Worm (Caenorhabditis elegans): ENCODE results near the gene nlp-51.

- TF ChIP-seq ama-1 (optimal IDR thresholded peaks at IDR 0.05): no peak
- TF ChIP-seq pag-3 (tag; optimal IDR thresholded peaks at IDR 0.05; ENCODE audit: borderline replicate concordance): no peak
- no peak for TF ChIP-seq hlh-30 (tag; optimal IDR thresholded peaks at IDR 0.05; ENCODE audit: insufficient read depth)
- TF ChIP-seq hlh-6 (tag; optimal IDR thresholded peaks at IDR 0.05): no peak
- no peak for TF ChIP-seq pat-9 (tag; optimal IDR thresholded peaks at IDR 0.05)
- TF ChIP-seq unc-3 (GFP tag; conservative IDR thresholded peaks at IDR 0.05): no peak
- no peak for TF ChIP-seq unc-3 (tag; optimal IDR thresholded peaks at IDR 0.05)
- TF ChIP-seq mec-3 (tag; optimal IDR thresholded peaks at IDR 0.05; ENCODE audit: borderline replicate concordance): no peak
- TF ChIP-seq pqm-1 (tag; optimal IDR thresholded peaks at IDR 0.05): no peak
- TF ChIP-seq nfya-1 (tag; optimal IDR thresholded peaks at IDR 0.05): no peak
Observed at ce11 chrII:11349892-11350291, 30.4 kb upstream of the nlp-51 start, which contains the start of gene dph-5.

Data from whole organism, late embryonic.